Worm (Caenorhabditis elegans) whole organism, L1 larva: Measurements from ENCODE around the gene F46F2.5.
A peak's percentile ranks its signal among the peaks of the same experiment; 100 is the strongest.

Experiments
- C04F5.9 ChIP-seq: sonication (generic microtip); optimal IDR thresholded peaks from 2 replicates; lab custom pipeline; 2016; ENCODE audit warnings: missing genetic modification characterization, missing compliant biosample characterization
- C16A3.4 ChIP-seq: fragments of 150-350 bp; optimal IDR thresholded peaks from 2 replicates; lab custom pipeline; 2014; ENCODE audit warnings: missing biosample characterization, missing genetic modification characterization
- aly-2 ChIP-seq: fragments of 150-350 bp; optimal IDR thresholded peaks from 2 replicates; lab custom pipeline; 2014; ENCODE audit warnings: missing biosample characterization, missing genetic modification characterization
- ama-1 ChIP-seq: fragments of 150-350 bp; optimal IDR thresholded peaks from 2 replicates; lab custom pipeline; 2014
- blmp-1 ChIP-seq: fragments of 150-350 bp; optimal IDR thresholded peaks from 2 replicates; lab custom pipeline; 2014; ENCODE audit warnings: missing biosample characterization, missing genetic modification characterization
- ceh-8 ChIP-seq: fragments of 200-800 bp; sonication (Bioruptor generic); optimal IDR thresholded peaks from 2 replicates; lab custom pipeline; 2018; ENCODE audit warnings: mild to moderate bottlenecking, missing genetic modification characterization, moderate library complexity, missing compliant biosample characterization
- ceh-82 ChIP-seq, 3 experiments: fragments of 150-350 bp in 1 of 3; sonication (generic microtip) in 2 of 3; optimal IDR thresholded peaks; 2 replicates each; lab custom pipeline; 2014 to 2017; ENCODE audit warnings: missing biosample characterization in 3 of 3, missing genetic modification characterization in 3 of 3
- ceh-88 ChIP-seq: fragments of 200-800 bp; sonication (Bioruptor generic); IDR thresholded peaks from 2 replicates; pipeline ENCODE4 v1.3.6; 2022; ENCODE audit warnings: missing genetic modification characterization, missing compliant biosample characterization
- ceh-90 ChIP-seq: sonication (generic microtip); optimal IDR thresholded peaks from 2 replicates; lab custom pipeline; 2016; ENCODE audit warnings: missing genetic modification characterization, missing compliant biosample characterization
- ces-1 ChIP-seq: fragments of 150-350 bp; optimal IDR thresholded peaks from 2 replicates; lab custom pipeline; 2014; ENCODE audit warnings: missing biosample characterization, missing genetic modification reagents, missing genetic modification characterization
- dpl-1 ChIP-seq, 3 experiments: fragments of 150-350 bp in 2 of 3; sonication (generic microtip) in 1 of 3; optimal IDR thresholded peaks; 2 replicates each; lab custom pipeline; 2014 to 2017; ENCODE audit warnings: missing biosample characterization in 3 of 3, missing genetic modification characterization in 3 of 3, missing genetic modification reagents in 3 of 3
- dsc-1 ChIP-seq: sonication (generic microtip); optimal IDR thresholded peaks from 2 replicates; lab custom pipeline; 2016; ENCODE audit warnings: mild to moderate bottlenecking, missing genetic modification characterization, missing compliant biosample characterization
- elt-3 ChIP-seq, 6 experiments: fragments of 150-350 bp in 1 of 6; sonication (generic microtip); optimal IDR thresholded peaks; 2 replicates each; lab custom pipeline; 2017 to 2018; ENCODE audit warnings: missing biosample characterization in 6 of 6, missing genetic modification characterization in 6 of 6, inconsistent platforms in 1 of 6
- fos-1 ChIP-seq: fragments of 150-350 bp; optimal IDR thresholded peaks from 2 replicates; lab custom pipeline; 2014; ENCODE audit warnings: missing biosample characterization, missing genetic modification characterization
- hlh-17 ChIP-seq: fragments of 200-800 bp; sonication (Bioruptor generic); optimal IDR thresholded peaks from 2 replicates; lab custom pipeline; 2018; ENCODE audit warnings: missing genetic modification characterization, mild to moderate bottlenecking, missing compliant biosample characterization, moderate library complexity, borderline replicate concordance
- hlh-4 ChIP-seq: sonication (generic microtip); optimal IDR thresholded peaks from 2 replicates; lab custom pipeline; 2016; ENCODE audit warnings: mild to moderate bottlenecking, missing genetic modification characterization, missing compliant biosample characterization
- isw-1 ChIP-seq: fragments of 200-800 bp; sonication (Bioruptor generic); IDR thresholded peaks from 2 replicates; pipeline ENCODE4 v1.3.6; 2022; ENCODE audit warnings: missing genetic modification characterization, missing compliant biosample characterization
- lin-15B ChIP-seq: fragments of 150-350 bp; sonication (generic microtip); optimal IDR thresholded peaks from 3 replicates; lab custom pipeline; 2014; ENCODE audit warnings: missing biosample characterization, missing genetic modification characterization
- lin-35 ChIP-seq, 2 experiments: fragments of 150-350 bp; optimal IDR thresholded peaks; 2 replicates each; lab custom pipeline; 2014; ENCODE audit warnings: missing biosample characterization in 2 of 2, missing genetic modification characterization in 2 of 2, missing genetic modification reagents in 2 of 2
- lir-3 ChIP-seq: sonication (generic microtip); optimal IDR thresholded peaks from 2 replicates; lab custom pipeline; 2016; ENCODE audit warnings: mild to moderate bottlenecking, missing genetic modification characterization, moderate library complexity, missing compliant biosample characterization; ENCODE audit not compliant: poor library complexity
- lsy-2 ChIP-seq, 2 experiments: fragments of 150-350 bp; optimal IDR thresholded peaks; 2 replicates each; lab custom pipeline; 2014; ENCODE audit warnings: missing biosample characterization in 2 of 2, missing genetic modification characterization in 2 of 2
- mef-2 ChIP-seq: fragments of 150-350 bp; optimal IDR thresholded peaks from 2 replicates; lab custom pipeline; 2014; ENCODE audit warnings: missing biosample characterization, missing genetic modification characterization
- mep-1 ChIP-seq: fragments of 150-350 bp; optimal IDR thresholded peaks from 2 replicates; lab custom pipeline; 2014; ENCODE audit warnings: missing biosample characterization, missing genetic modification characterization
- nhr-12 ChIP-seq: sonication (generic microtip); optimal IDR thresholded peaks from 2 replicates; lab custom pipeline; 2017; ENCODE audit warnings: missing biosample characterization, missing genetic modification characterization
- nhr-19 ChIP-seq: fragments of 200-800 bp; sonication (Bioruptor generic); conservative IDR thresholded peaks from 2 replicates; pipeline ENCODE4 v1.3.6; 2022; ENCODE audit warnings: missing genetic modification characterization, missing compliant biosample characterization
- nhr-20 ChIP-seq: sonication (generic microtip); optimal IDR thresholded peaks from 2 replicates; lab custom pipeline; 2016; ENCODE audit warnings: mild to moderate bottlenecking, missing genetic modification characterization, missing compliant biosample characterization
- nhr-237 ChIP-seq: fragments of 150-350 bp; optimal IDR thresholded peaks from 2 replicates; lab custom pipeline; 2014; ENCODE audit warnings: missing biosample characterization, missing genetic modification characterization
- nhr-71 ChIP-seq: sonication (generic microtip); optimal IDR thresholded peaks from 2 replicates; lab custom pipeline; 2016; ENCODE audit warnings: mild to moderate bottlenecking, missing genetic modification characterization, moderate library complexity, missing compliant biosample characterization
- nhr-76 ChIP-seq: sonication (generic microtip); optimal IDR thresholded peaks from 2 replicates; lab custom pipeline; 2017; ENCODE audit warnings: missing biosample characterization, missing genetic modification characterization
- nhr-77 ChIP-seq: fragments of 150-350 bp; optimal IDR thresholded peaks from 2 replicates; lab custom pipeline; 2014; ENCODE audit warnings: missing biosample characterization, missing genetic modification characterization
- nhr-84 ChIP-seq: sonication (generic microtip); optimal IDR thresholded peaks from 2 replicates; lab custom pipeline; 2017; ENCODE audit warnings: missing biosample characterization, missing genetic modification characterization
- nhr-85 ChIP-seq: sonication (generic microtip); peaks from one replicate; lab custom pipeline; 2016; ENCODE audit warnings: missing genetic modification characterization, inconsistent platforms, missing compliant biosample characterization
- pag-3 ChIP-seq: sonication (generic microtip); optimal IDR thresholded peaks from 2 replicates; lab custom pipeline; 2017; ENCODE audit warnings: missing genetic modification characterization, mild to moderate bottlenecking, missing compliant biosample characterization, antibody characterized with exemption, borderline replicate concordance; ENCODE audit not compliant: insufficient read depth
- pax-3 ChIP-seq: fragments of 200-800 bp; sonication (Bioruptor generic); optimal IDR thresholded peaks from 2 replicates; lab custom pipeline; 2018; ENCODE audit warnings: mild to moderate bottlenecking, missing genetic modification characterization, moderate library complexity, missing compliant biosample characterization
- rnt-1 ChIP-seq: sonication (generic microtip); optimal IDR thresholded peaks from 2 replicates; lab custom pipeline; 2016; ENCODE audit warnings: mild to moderate bottlenecking, missing genetic modification characterization, moderate library complexity, missing compliant biosample characterization
- skn-1 ChIP-seq: fragments of 150-350 bp; optimal IDR thresholded peaks from 2 replicates; lab custom pipeline; 2014; ENCODE audit warnings: missing biosample characterization, missing genetic modification characterization
- snpc-4 ChIP-seq: fragments of 150-350 bp; optimal IDR thresholded peaks from 2 replicates; lab custom pipeline; 2014; ENCODE audit warnings: missing biosample characterization, missing genetic modification characterization
- sox-4 ChIP-seq: sonication (generic microtip); optimal IDR thresholded peaks from 2 replicates; lab custom pipeline; 2016; ENCODE audit warnings: missing genetic modification characterization, missing compliant biosample characterization
- swsn-7 ChIP-seq: sonication (generic microtip); optimal IDR thresholded peaks from 2 replicates; lab custom pipeline; 2016; ENCODE audit warnings: missing genetic modification characterization, missing compliant biosample characterization
- tlp-1 ChIP-seq: fragments of 150-350 bp; optimal IDR thresholded peaks from 2 replicates; lab custom pipeline; 2014; ENCODE audit warnings: missing biosample characterization, missing genetic modification characterization
- unc-130 ChIP-seq: fragments of 150-350 bp; optimal IDR thresholded peaks from 2 replicates; lab custom pipeline; 2017; ENCODE audit warnings: missing biosample characterization, missing genetic modification characterization, inconsistent platforms
- unc-30 ChIP-seq: sonication (generic microtip); optimal IDR thresholded peaks from 2 replicates; lab custom pipeline; 2017; ENCODE audit warnings: missing biosample characterization, missing genetic modification characterization
- unc-62 ChIP-seq: fragments of 150-350 bp; optimal IDR thresholded peaks from 2 replicates; lab custom pipeline; 2014; ENCODE audit warnings: missing biosample characterization, missing genetic modification reagents, missing genetic modification characterization
- unc-86 ChIP-seq: sonication (generic microtip); optimal IDR thresholded peaks from 2 replicates; lab custom pipeline; 2016; ENCODE audit warnings: missing genetic modification characterization, missing compliant biosample characterization
- ztf-11 ChIP-seq, 2 experiments: sonication (generic microtip); optimal IDR thresholded peaks; 2 replicates each; lab custom pipeline; 2016 to 2017; ENCODE audit warnings: missing genetic modification characterization in 2 of 2, missing biosample characterization in 1 of 2, missing compliant biosample characterization in 1 of 2
- ztf-4 ChIP-seq: fragments of 150-350 bp; optimal IDR thresholded peaks from 2 replicates; lab custom pipeline; 2014; ENCODE audit warnings: missing biosample characterization, missing genetic modification characterization

The F46F2.5 gene

ce11 chrX:15259947-15260687 lies 2.4 kb upstream of the F46F2.5 start, which contains the start of gene F46F2.3 (continued):
- no peak for TF ChIP-seq nhr-12 (tag; lab: Kevin White, UChicago)
- no peak for TF ChIP-seq unc-62 (GFP tag; lab: Kevin White, UChicago)
- TF ChIP-seq fos-1 = no peak
- TF ChIP-seq nhr-84 (tag; lab: Kevin White, UChicago) = no peak
- TF ChIP-seq isw-1 (GFP tag; lab: Robert Waterston, UW) = no peak
- TF ChIP-seq lin-35 (GFP tag; optimal IDR thresholded peaks at IDR 0.05; lab: Kevin White, UChicago) = no peak
- no peak for TF ChIP-seq ceh-82 (tag; optimal IDR thresholded peaks at IDR 0.05; lab: Kevin White, UChicago)
- TF ChIP-seq nhr-77 = no peak
- no peak for TF ChIP-seq aly-2 (tag; lab: Kevin White, UChicago)
- TF ChIP-seq lin-15B (tag; lab: Kevin White, UChicago) = no peak
- no peak for TF ChIP-seq ztf-11 (tag; optimal IDR thresholded peaks at IDR 0.05; lab: Kevin White, UChicago)
- TF ChIP-seq mef-2 (tag; lab: Kevin White, UChicago) = no peak
- no peak for TF ChIP-seq hlh-4 (tag; lab: Kevin White, UChicago)
- no peak for TF ChIP-seq ceh-88 (GFP tag; lab: Robert Waterston, UW)
- peak; percentile 27 for TF ChIP-seq blmp-1
- TF ChIP-seq skn-1 = no peak
- no peak for TF ChIP-seq ceh-8
- TF ChIP-seq pag-3 (tag; lab: Kevin White, UChicago) = no peak
- no peak for TF ChIP-seq unc-86 (tag; lab: Kevin White, UChicago)
- TF ChIP-seq ces-1 (GFP tag; lab: Kevin White, UChicago) = no peak
- TF ChIP-seq snpc-4 (tag; lab: Kevin White, UChicago) = no peak
- TF ChIP-seq nhr-237 (tag; lab: Kevin White, UChicago) = no peak
- TF ChIP-seq dpl-1 (GFP tag; optimal IDR thresholded peaks at IDR 0.05; lab: Kevin White, UChicago) = no peak
- TF ChIP-seq ceh-90 (tag; lab: Kevin White, UChicago) = no peak
- no peak for TF ChIP-seq ztf-4
- peak in 1 of 6 experiments; percentile 31 for TF ChIP-seq elt-3 (tag; optimal IDR thresholded peaks at IDR 0.05; lab: Kevin White, UChicago)
- TF ChIP-seq C04F5.9 (tag; lab: Kevin White, UChicago) = no peak
- no peak for TF ChIP-seq swsn-7 (tag; lab: Kevin White, UChicago)
- no peak for TF ChIP-seq dsc-1
- no peak for TF ChIP-seq lsy-2 (tag; optimal IDR thresholded peaks at IDR 0.05; lab: Kevin White, UChicago)
- TF ChIP-seq lir-3 (tag; lab: Kevin White, UChicago) = no peak
- peak; percentile 68 for TF ChIP-seq nhr-20 (tag; lab: Kevin White, UChicago)
- TF ChIP-seq sox-4 (tag; lab: Kevin White, UChicago) = no peak
- peak; percentile 94 for TF ChIP-seq nhr-85 (tag; lab: Kevin White, UChicago)
- no peak for TF ChIP-seq tlp-1 (tag; lab: Kevin White, UChicago)
- TF ChIP-seq nhr-76 (tag; lab: Kevin White, UChicago) = no peak
- TF ChIP-seq ama-1 (lab: Kevin White, UChicago) = no peak
- TF ChIP-seq nhr-19 (GFP tag; lab: Robert Waterston, UW) = 0 out of 2 replicates have a peak, but pooled peaks have one; percentile 11
- no peak for TF ChIP-seq hlh-17 (GFP tag; lab: Kevin White, UChicago)
- peak; percentile 53 for TF ChIP-seq nhr-71
- peak; percentile 41 for TF ChIP-seq mep-1 (tag; lab: Kevin White, UChicago)
- TF ChIP-seq rnt-1 = no peak
- no peak for TF ChIP-seq unc-30 (tag; lab: Kevin White, UChicago)
- TF ChIP-seq C16A3.4 (tag; lab: Kevin White, UChicago) = no peak
- no peak for TF ChIP-seq pax-3 (tag; lab: Kevin White, UChicago)
- TF ChIP-seq unc-130 (tag; lab: Kevin White, UChicago) = no peak
